Fruit fly (Drosophila melanogaster): ENCODE measurements around the gene CG4789.

CG4789 gene

dm6 chrX:16808654-16809053 is 7.9 kb downstream of the CG4789 start:
- TF ChIP-seq CG17801 (GFP tag; optimal IDR thresholded peaks at IDR 0.05; ENCODE audit: partially characterized antibody), result no peak

DNA sequence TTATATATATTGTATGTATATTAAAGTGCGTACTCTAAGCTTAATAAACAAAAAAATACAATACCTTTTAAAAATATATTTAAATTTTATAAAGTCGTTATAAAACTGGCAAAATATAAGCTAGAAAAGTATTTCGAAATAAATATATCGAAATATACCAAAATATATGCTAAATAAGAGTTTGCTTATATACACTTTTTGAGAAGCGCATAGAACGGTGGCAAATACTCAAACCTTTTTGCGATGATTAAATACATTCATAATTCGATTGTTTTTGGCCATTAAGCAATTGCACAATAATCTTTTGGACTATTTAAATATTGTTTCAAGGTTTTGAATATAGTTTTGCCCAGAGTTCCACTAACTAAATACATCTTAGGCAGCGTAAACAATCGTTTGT is 8.4 kb downstream of the CG4789 start:
- no peak for TF ChIP-seq CG17801 (GFP tag; optimal IDR thresholded peaks at IDR 0.05; ENCODE audit: partially characterized antibody)

DNA sequence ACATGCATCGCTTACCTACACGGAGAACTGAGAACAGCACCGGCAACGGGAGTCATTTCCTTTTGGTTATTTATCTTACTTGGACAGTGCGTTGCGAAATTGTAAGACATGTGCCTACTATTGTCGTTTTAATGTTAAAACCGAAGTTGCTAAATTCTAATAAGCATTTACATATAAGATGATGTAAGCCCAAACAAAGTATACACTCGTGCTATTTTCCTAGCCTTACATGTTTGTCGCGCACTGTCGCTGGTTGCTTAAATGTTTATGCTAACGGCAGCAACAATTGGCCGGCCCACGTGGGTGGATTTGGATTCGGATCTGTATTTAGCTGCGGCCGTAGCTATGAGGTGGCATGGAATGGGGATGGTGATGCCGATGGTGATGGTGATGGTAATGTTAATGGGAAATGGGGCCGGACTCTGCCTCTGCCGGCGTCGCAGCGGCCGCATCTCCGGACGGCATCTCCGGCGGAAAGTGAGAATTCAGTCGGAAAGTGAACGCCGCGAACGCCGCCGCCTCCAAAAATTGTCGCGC is 10.6 kb downstream of the CG4789 start, which contains the start of gene CG4829:
Gene CG4829, plus strand, starts transcription at position 487 of the 537 bp plus-strand sequence.
- TF ChIP-seq CG17801 (GFP tag; optimal IDR thresholded peaks at IDR 0.05; ENCODE audit: partially characterized antibody), result peak; percentile 37

DNA sequence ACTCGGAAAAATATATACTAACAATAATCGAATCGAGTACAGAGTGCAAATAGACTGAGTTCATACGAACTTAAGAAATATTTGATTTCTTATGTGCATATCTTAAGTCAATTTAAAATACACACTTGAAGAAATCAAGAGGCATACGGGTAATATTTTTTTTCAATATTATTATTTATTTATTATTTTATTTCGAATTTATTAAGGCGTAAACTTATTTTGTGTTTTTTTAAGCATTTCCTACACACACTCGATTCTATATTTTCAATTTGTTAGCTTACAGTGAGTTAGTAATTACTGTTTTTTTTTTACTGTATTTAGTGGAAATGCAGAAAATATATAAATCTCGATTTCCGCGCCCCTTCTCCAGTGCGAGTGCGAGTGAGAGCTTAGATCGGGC is 12.5 kb downstream of the CG4789 start:
- TF ChIP-seq CG17801 (GFP tag; optimal IDR thresholded peaks at IDR 0.05; ENCODE audit: partially characterized antibody), result no peak

dm6 chrX:16814351-16814750 is 13.6 kb downstream of the CG4789 start:
- peak; percentile 3 for TF ChIP-seq CG17801 (GFP tag; optimal IDR thresholded peaks at IDR 0.05; ENCODE audit: partially characterized antibody)

DNA sequence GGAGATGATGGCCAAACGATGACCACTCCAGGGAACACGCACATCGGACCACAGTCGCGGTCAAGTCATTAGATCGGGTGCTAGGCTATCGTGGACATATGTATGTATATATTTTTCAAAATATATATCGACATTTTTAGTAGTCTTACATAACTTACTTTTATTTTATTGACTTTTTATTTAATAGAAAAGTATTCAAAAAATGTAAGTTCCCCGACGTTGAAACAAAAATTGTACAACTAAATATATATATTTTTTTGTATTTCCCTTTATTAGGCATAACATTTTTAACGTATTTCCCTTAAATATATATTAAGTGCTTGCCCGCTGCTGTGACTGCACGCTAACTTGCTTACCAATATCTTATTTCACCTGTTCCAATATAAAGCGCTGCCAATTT is 14.4 kb downstream of the CG4789 start:
- TF ChIP-seq CG17801 (GFP tag; optimal IDR thresholded peaks at IDR 0.05; ENCODE audit: partially characterized antibody), result no peak

DNA sequence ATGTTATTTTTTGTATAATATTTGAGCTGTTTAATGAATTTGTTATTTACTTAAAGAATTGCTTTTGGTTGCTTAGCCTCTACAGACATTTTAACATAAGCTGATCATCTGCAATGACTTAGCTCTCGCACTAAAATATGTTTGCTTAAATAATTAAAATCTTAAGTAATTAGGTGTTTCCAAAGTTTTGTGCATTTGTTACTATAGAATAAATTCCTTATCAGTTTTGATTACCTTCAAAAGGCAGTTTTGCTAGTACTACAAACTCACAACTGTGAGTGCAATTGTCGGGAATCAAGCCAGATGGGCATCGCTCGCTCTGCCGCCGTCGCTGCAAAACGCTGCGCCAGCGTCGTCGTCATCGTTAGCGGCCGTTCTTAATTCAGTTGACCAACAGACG is 15.8 kb downstream of the CG4789 start:
- no peak for TF ChIP-seq CG17801 (GFP tag; optimal IDR thresholded peaks at IDR 0.05; ENCODE audit: partially characterized antibody)

DNA sequence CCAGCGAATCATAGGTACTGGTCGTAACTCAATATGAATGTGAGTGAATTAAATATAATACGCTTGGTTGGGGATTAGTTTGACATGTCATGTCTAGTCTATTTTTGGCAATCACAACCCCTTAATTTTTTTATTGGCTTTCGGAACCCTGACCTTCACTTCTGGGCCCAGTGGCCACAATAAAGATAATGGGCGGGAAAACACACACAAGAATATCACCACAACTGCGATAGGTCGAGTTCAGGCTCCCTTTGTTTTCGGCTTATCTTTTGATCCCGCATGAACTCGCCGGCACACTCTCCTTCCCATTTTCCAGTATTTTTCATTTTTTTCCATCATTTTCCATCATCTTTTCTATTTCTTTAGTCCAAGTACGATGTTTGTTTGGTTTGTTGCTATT is 17.5 kb downstream of the CG4789 start:
- no peak for TF ChIP-seq CG17801 (GFP tag; optimal IDR thresholded peaks at IDR 0.05; ENCODE audit: partially characterized antibody)

DNA sequence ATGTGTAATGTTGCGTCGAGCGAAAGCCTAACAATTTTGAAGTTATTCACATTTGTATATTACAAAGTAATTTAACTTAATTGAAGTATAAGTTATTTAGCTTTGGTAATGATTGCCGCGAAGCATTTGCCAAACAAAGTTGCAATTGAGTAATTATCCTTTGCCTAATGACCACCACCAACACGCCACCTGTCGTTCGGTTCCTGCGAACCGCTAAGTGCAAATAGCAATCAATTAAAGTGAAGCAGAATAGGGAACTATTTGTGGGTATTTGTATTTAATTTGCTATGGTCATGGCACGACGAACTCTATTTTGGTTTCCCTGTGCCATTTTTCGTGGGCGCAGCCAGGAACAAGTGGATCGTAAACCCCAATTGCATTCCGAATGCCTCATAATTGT is 19.9 kb downstream of the CG4789 start:
- TF ChIP-seq CG17801 (GFP tag; optimal IDR thresholded peaks at IDR 0.05; ENCODE audit: partially characterized antibody), result no peak

dm6 chrX:16821216-16821615 is 20.5 kb downstream of the CG4789 start:
- peak; percentile 46 for TF ChIP-seq CG17801 (GFP tag; optimal IDR thresholded peaks at IDR 0.05; ENCODE audit: partially characterized antibody)

- peak; percentile 24 for TF ChIP-seq CG17801 (GFP tag; optimal IDR thresholded peaks at IDR 0.05; ENCODE audit: partially characterized antibody)
Observed at dm6 chrX:16822080-16822479, 21.4 kb downstream of the CG4789 start.

DNA sequence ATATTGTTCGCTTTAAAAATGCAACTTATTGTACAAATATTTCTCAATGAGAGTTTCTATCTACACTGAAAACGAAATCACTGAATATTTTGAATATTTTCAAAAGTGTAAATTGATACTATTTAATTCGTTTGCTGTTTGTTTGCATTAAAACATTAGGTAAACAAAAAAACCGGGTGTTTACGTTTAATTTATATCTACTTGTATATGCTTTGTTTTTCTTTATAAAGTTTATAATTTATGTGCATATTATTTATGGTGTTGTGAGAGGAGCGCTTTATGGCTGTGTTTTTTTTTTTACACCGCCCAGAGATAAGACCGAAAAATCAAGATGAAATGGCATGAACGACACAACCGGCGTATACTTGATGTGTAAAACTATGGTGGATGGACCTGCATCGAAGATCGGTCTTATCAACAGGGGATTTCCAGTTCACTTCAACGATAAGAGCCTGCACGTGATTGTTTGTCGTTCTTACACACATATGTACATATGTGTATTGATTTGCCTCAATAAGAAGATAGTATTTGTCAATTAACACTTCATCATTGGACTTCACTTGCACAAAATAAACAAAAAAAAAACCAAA is 28.8 kb downstream of the CG4789 start:
- no peak for TF ChIP-seq CG17801 (GFP tag; optimal IDR thresholded peaks at IDR 0.05; ENCODE audit: partially characterized antibody)

- TF ChIP-seq CG17801 (GFP tag; optimal IDR thresholded peaks at IDR 0.05; ENCODE audit: partially characterized antibody), result peak; percentile 42
Observed at dm6 chrX:16830081-16830480, 29.4 kb downstream of the CG4789 start.

- TF ChIP-seq CG17801 (GFP tag; optimal IDR thresholded peaks at IDR 0.05; ENCODE audit: partially characterized antibody), result no peak
Observed at dm6 chrX:16831848-16832247, 31.1 kb downstream of the CG4789 start.

DNA sequence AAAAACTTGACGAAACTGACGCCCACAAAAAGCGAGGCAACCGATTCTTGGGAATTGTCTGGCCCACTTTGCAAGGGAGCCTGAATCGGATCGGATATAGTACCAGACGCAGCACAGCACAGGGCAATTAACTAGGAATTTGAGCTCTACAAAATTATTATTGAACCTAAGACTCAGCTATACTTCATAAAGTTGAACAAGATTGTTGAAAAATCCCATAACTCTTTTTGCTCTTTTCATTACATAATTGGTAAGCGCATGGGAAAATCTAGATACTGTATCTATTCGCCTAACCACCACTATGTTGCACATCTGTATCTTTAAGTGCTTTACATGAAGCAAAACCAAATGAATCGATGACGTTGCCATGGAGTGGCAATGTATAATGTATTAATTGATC is 32.4 kb downstream of the CG4789 start:
- TF ChIP-seq CG17801 (GFP tag; optimal IDR thresholded peaks at IDR 0.05; ENCODE audit: partially characterized antibody), result peak; percentile 41

DNA sequence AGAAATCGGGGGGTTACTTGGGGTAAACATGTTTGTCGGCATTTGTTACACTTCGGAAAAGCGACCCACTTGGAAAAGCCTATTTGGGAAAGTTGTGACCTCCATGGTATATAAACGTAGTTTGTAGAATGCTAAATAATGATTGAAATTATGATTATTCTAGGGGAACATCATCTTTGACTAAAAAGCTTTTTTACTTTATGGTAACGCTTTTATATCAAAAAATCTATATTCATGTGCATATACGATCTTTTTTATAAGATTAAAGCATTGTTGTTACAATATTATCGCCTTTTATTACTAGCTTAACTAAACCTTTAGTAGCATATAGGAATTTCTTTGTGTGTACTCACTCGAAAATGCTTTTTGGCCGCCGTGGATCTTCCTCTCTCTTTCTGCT is 33.5 kb downstream of the CG4789 start:
- no peak for TF ChIP-seq CG17801 (GFP tag; optimal IDR thresholded peaks at IDR 0.05; ENCODE audit: partially characterized antibody)

DNA sequence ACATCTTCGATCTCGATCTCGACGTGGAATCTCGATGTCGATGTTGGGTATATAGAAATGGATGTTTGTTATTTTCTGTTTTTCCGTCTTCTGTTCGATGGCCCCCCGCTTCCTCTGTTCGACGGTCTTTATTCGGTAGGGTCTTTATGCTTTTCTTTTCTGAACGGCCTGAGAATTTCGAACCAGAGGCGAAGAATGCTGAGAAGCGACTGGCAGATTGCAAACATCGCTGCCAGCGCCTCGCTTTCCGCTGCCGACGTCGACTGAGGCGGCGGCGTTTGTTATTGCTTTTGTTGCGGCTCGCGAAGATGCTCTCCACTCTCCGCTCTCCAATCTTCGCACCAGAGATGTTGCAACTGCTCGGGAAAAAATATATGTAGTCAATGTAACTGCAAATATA is 34.6 kb downstream of the CG4789 start, which contains the start of the genes CG13004 and CG46306:
Gene CG13004, minus strand, starts transcription at position 217 of the 400 bp plus-strand sequence.
Gene CG46306, minus strand, starts transcription at position 217 of the 400 bp plus-strand sequence.
- TF ChIP-seq CG17801 (GFP tag; optimal IDR thresholded peaks at IDR 0.05; ENCODE audit: partially characterized antibody), result no peak

All from ovary, adult (tissue).